Worm (Caenorhabditis elegans) whole organism, late embryonic: Measurements from ENCODE around the gene C06C3.12.

Experiments
- C08G9.2 ChIP-seq: sonication (generic microtip); optimal IDR thresholded peaks from 2 replicates; lab custom pipeline; 2016; ENCODE audit warnings: mild to moderate bottlenecking, missing genetic modification characterization, moderate library complexity, missing compliant biosample characterization
- C38D4.7 ChIP-seq: fragments of 200-800 bp; sonication (Bioruptor generic); optimal IDR thresholded peaks from 2 replicates; lab custom pipeline; 2018; ENCODE audit warnings: mild to moderate bottlenecking, missing genetic modification characterization, moderate library complexity, missing compliant biosample characterization
- F13H6.1 ChIP-seq: sonication (generic microtip); optimal IDR thresholded peaks from 2 replicates; lab custom pipeline; 2016; ENCODE audit warnings: missing genetic modification characterization, missing compliant biosample characterization
- K02D7.2 ChIP-seq: sonication (generic microtip); optimal IDR thresholded peaks from 2 replicates; lab custom pipeline; 2017; ENCODE audit warnings: mild to moderate bottlenecking, missing genetic modification characterization, missing compliant biosample characterization
- T23F11.4 ChIP-seq: fragments of 200-800 bp; sonication (Bioruptor generic); optimal IDR thresholded peaks from 2 replicates; lab custom pipeline; 2018; ENCODE audit warnings: mild to moderate bottlenecking, missing genetic modification characterization, missing compliant biosample characterization
- ahr-1 ChIP-seq: sonication (generic microtip); optimal IDR thresholded peaks from 2 replicates; lab custom pipeline; 2016; ENCODE audit warnings: missing genetic modification characterization, missing compliant biosample characterization
- ceh-18 ChIP-seq: sonication (generic microtip); optimal IDR thresholded peaks from 2 replicates; lab custom pipeline; 2016; ENCODE audit warnings: missing genetic modification characterization, missing compliant biosample characterization
- ceh-2 ChIP-seq: sonication (generic microtip); optimal IDR thresholded peaks from 2 replicates; lab custom pipeline; 2016; ENCODE audit warnings: missing genotype, missing genetic modification characterization, missing compliant biosample characterization
- ceh-22 ChIP-seq: sonication (generic microtip); optimal IDR thresholded peaks from 2 replicates; lab custom pipeline; 2017; ENCODE audit warnings: missing biosample characterization, missing genetic modification characterization
- ceh-34 ChIP-seq: sonication (generic microtip); optimal IDR thresholded peaks from 2 replicates; lab custom pipeline; 2016; ENCODE audit warnings: mild to moderate bottlenecking, missing genetic modification characterization, missing compliant biosample characterization
- ceh-6 ChIP-seq: fragments of 200-800 bp; sonication (Bioruptor generic); optimal IDR thresholded peaks from 2 replicates; lab custom pipeline; 2018; ENCODE audit warnings: mild to moderate bottlenecking, missing genetic modification characterization, missing compliant biosample characterization
- ceh-9 ChIP-seq: sonication (generic microtip); optimal IDR thresholded peaks from 2 replicates; lab custom pipeline; 2016; ENCODE audit warnings: mild to moderate bottlenecking, missing genetic modification characterization, inconsistent platforms, missing compliant biosample characterization
- dve-1 ChIP-seq: sonication (generic microtip); optimal IDR thresholded peaks from 2 replicates; lab custom pipeline; 2017; ENCODE audit warnings: antibody characterized with exemption, mild to moderate bottlenecking, missing genetic modification characterization, missing compliant biosample characterization
- elt-4 ChIP-seq: sonication (generic microtip); optimal IDR thresholded peaks from 2 replicates; lab custom pipeline; 2016; ENCODE audit warnings: missing genetic modification characterization, missing compliant biosample characterization
- ets-4 ChIP-seq: sonication (generic microtip); optimal IDR thresholded peaks from 2 replicates; lab custom pipeline; 2016; ENCODE audit warnings: missing genetic modification characterization, missing compliant biosample characterization
- eyg-1 ChIP-seq: sonication (generic microtip); optimal IDR thresholded peaks from 2 replicates; lab custom pipeline; 2016; ENCODE audit warnings: missing genotype, missing genetic modification characterization, missing compliant biosample characterization
- fkh-10 ChIP-seq: fragments of 150-350 bp; optimal IDR thresholded peaks from 2 replicates; lab custom pipeline; 2014; ENCODE audit warnings: missing biosample characterization, missing genetic modification reagents, missing genetic modification characterization
- fkh-6 ChIP-seq: sonication (generic microtip); optimal IDR thresholded peaks from 2 replicates; lab custom pipeline; 2016; ENCODE audit warnings: missing genetic modification characterization, missing compliant biosample characterization
- gmeb-2 ChIP-seq: sonication (generic microtip); optimal IDR thresholded peaks from 2 replicates; lab custom pipeline; 2016; ENCODE audit warnings: missing genetic modification characterization, inconsistent platforms, missing compliant biosample characterization
- hlh-30 ChIP-seq: sonication (generic microtip); optimal IDR thresholded peaks from 2 replicates; lab custom pipeline; 2017; ENCODE audit warnings: antibody characterized with exemption, missing genetic modification characterization, missing compliant biosample characterization; ENCODE audit not compliant: insufficient read depth
- hlh-6 ChIP-seq: sonication (generic microtip); optimal IDR thresholded peaks from 2 replicates; lab custom pipeline; 2016; ENCODE audit warnings: missing genotype, missing genetic modification characterization, missing compliant biosample characterization
- hlh-8 ChIP-seq: sonication (generic microtip); optimal IDR thresholded peaks from 2 replicates; lab custom pipeline; 2016; ENCODE audit warnings: missing genotype, missing genetic modification characterization, missing compliant biosample characterization
- lim-6 ChIP-seq: sonication (generic microtip); optimal IDR thresholded peaks from 2 replicates; lab custom pipeline; 2016; ENCODE audit warnings: missing genetic modification characterization, missing compliant biosample characterization
- lin-11 ChIP-seq: fragments of 200-800 bp; sonication (Bioruptor generic); optimal IDR thresholded peaks from 2 replicates; lab custom pipeline; 2018; ENCODE audit warnings: mild to moderate bottlenecking, missing genetic modification characterization, missing compliant biosample characterization
- madf-2 ChIP-seq: sonication (generic microtip); optimal IDR thresholded peaks from 2 replicates; lab custom pipeline; 2017; ENCODE audit warnings: missing genetic modification characterization, missing compliant biosample characterization
- mec-3 ChIP-seq: sonication (generic microtip); optimal IDR thresholded peaks from 2 replicates; lab custom pipeline; 2016; ENCODE audit warnings: borderline replicate concordance, missing genetic modification characterization, missing compliant biosample characterization
- nfya-1 ChIP-seq: sonication (generic microtip); optimal IDR thresholded peaks from 2 replicates; lab custom pipeline; 2017; ENCODE audit warnings: missing genetic modification characterization, mild to moderate bottlenecking, missing compliant biosample characterization, antibody characterized with exemption, moderate library complexity
- nhr-11 ChIP-seq: fragments of 150-350 bp; optimal IDR thresholded peaks from 2 replicates; lab custom pipeline; 2014; ENCODE audit warnings: missing biosample characterization, missing genetic modification characterization
- npax-4 ChIP-seq: sonication (generic microtip); optimal IDR thresholded peaks from 2 replicates; lab custom pipeline; 2016; ENCODE audit warnings: missing genetic modification characterization, missing compliant biosample characterization
- pag-3 ChIP-seq: sonication (generic microtip); optimal IDR thresholded peaks from 2 replicates; lab custom pipeline; 2016; ENCODE audit warnings: missing compliant biosample characterization, missing genetic modification characterization, borderline replicate concordance
- pax-1 ChIP-seq: fragments of 150-350 bp; optimal IDR thresholded peaks from 2 replicates; lab custom pipeline; 2014; ENCODE audit warnings: missing biosample characterization, missing genetic modification characterization
- pha-2 ChIP-seq: sonication (generic microtip); optimal IDR thresholded peaks from 2 replicates; lab custom pipeline; 2017; ENCODE audit warnings: mild to moderate bottlenecking, missing genetic modification characterization, missing compliant biosample characterization
- ref-2 ChIP-seq: sonication (generic microtip); optimal IDR thresholded peaks from 2 replicates; lab custom pipeline; 2016; ENCODE audit warnings: missing genetic modification characterization, missing compliant biosample characterization
- rnt-1 ChIP-seq: sonication (generic microtip); optimal IDR thresholded peaks from 2 replicates; lab custom pipeline; 2016; ENCODE audit warnings: missing genetic modification characterization, missing compliant biosample characterization
- sdc-2 ChIP-seq: sonication (generic microtip); optimal IDR thresholded peaks from 2 replicates; lab custom pipeline; 2016; ENCODE audit warnings: missing genotype, missing genetic modification characterization, missing compliant biosample characterization
- sox-2 ChIP-seq: fragments of 200-800 bp; sonication (Bioruptor generic); IDR thresholded peaks from 2 replicates; pipeline ENCODE4 v1.3.6; 2022; ENCODE audit warnings: missing genetic modification reagents, missing genetic modification characterization, missing compliant biosample characterization
- tbx-2 ChIP-seq: sonication (generic microtip); optimal IDR thresholded peaks from 2 replicates; lab custom pipeline; 2016; ENCODE audit warnings: missing genetic modification characterization, missing compliant biosample characterization
- tbx-7 ChIP-seq: sonication (generic microtip); optimal IDR thresholded peaks from 2 replicates; lab custom pipeline; 2016; ENCODE audit warnings: missing genotype, missing genetic modification characterization, missing compliant biosample characterization
- unc-3 ChIP-seq, 2 experiments: fragments of 200-800 bp in 1 of 2; sonication (Bioruptor generic) in 1 of 2; sonication (generic microtip) in 1 of 2; conservative IDR thresholded peaks in 1 of 2; optimal IDR thresholded peaks in 1 of 2; 2 replicates each; pipeline versions ENCODE4 v1.3.6 to Lab custom; 2016 to 2022; ENCODE audit warnings: missing compliant biosample characterization in 2 of 2, missing genetic modification characterization in 2 of 2, missing genetic modification reagents in 1 of 2
- unc-42 ChIP-seq: sonication (generic microtip); optimal IDR thresholded peaks from 2 replicates; lab custom pipeline; 2016; ENCODE audit warnings: missing genotype, missing genetic modification characterization, missing compliant biosample characterization
- unc-86 ChIP-seq: sonication (generic microtip); optimal IDR thresholded peaks from 2 replicates; lab custom pipeline; 2016; ENCODE audit warnings: missing genetic modification characterization, missing compliant biosample characterization

C06C3.12 gene

ce11 chrII:9343955-9344354 is 31.0 kb upstream of the C06C3.12 start:
- no peak for TF ChIP-seq ceh-22
- TF ChIP-seq ets-4 = no peak
- no peak for TF ChIP-seq rnt-1
- TF ChIP-seq T23F11.4 (GFP tag; lab: Kevin White, UChicago) = no peak
- TF ChIP-seq eyg-1 (tag; lab: Kevin White, UChicago) = no peak
- no peak for TF ChIP-seq lin-11 (tag; lab: Kevin White, UChicago)
- TF ChIP-seq K02D7.2 (tag; lab: Kevin White, UChicago) = no peak
- no peak for TF ChIP-seq elt-4
- no peak for TF ChIP-seq ceh-18
- TF ChIP-seq pag-3 (tag; lab: Kevin White, UChicago) = no peak
- TF ChIP-seq tbx-2 (tag; lab: Kevin White, UChicago) = no peak
- no peak for TF ChIP-seq tbx-7 (tag; lab: Kevin White, UChicago)
- TF ChIP-seq hlh-8 (tag; lab: Kevin White, UChicago) = no peak
- TF ChIP-seq madf-2 (tag; lab: Kevin White, UChicago) = no peak
- no peak for TF ChIP-seq pha-2 (tag; lab: Kevin White, UChicago)
- TF ChIP-seq F13H6.1 = no peak
- TF ChIP-seq pax-1 = no peak
- no peak for TF ChIP-seq ahr-1 (tag; lab: Kevin White, UChicago)
- TF ChIP-seq hlh-30 (tag; lab: Kevin White, UChicago) = no peak
- no peak for TF ChIP-seq unc-3 (GFP tag; conservative IDR thresholded peaks at IDR 0.05; lab: Robert Waterston, UW)
- TF ChIP-seq unc-3 (tag; optimal IDR thresholded peaks at IDR 0.05; lab: Kevin White, UChicago) = no peak

- TF ChIP-seq C08G9.2 (tag; lab: Kevin White, UChicago) (no peak), ceh-6 (no peak), hlh-8 (tag; lab: Kevin White, UChicago) (no peak), ceh-9 (tag; lab: Kevin White, UChicago) (no peak), madf-2 (tag; lab: Kevin White, UChicago) (no peak), lim-6 (tag; lab: Kevin White, UChicago) (no peak), mec-3 (no peak), hlh-6 (tag; lab: Kevin White, UChicago) (no peak), fkh-10 (GFP tag; lab: Kevin White, UChicago) (no peak), unc-3 (GFP tag; conservative IDR thresholded peaks at IDR 0.05; lab: Robert Waterston, UW) (no peak), unc-3 (tag; optimal IDR thresholded peaks at IDR 0.05; lab: Kevin White, UChicago) (no peak), ets-4 (no peak), lin-11 (tag; lab: Kevin White, UChicago) (no peak), rnt-1 (no peak), ceh-34 (tag; lab: Kevin White, UChicago) (no peak), unc-42 (tag; lab: Kevin White, UChicago) (no peak), ceh-2 (tag; lab: Kevin White, UChicago) (no peak), nhr-11 (tag; lab: Kevin White, UChicago) (no peak)
- TF ChIP-seq, all 69 proteins: peak for 0
Measured at ce11 chrII:9345116-9345515, 29.8 kb upstream of the C06C3.12 start.

DNA sequence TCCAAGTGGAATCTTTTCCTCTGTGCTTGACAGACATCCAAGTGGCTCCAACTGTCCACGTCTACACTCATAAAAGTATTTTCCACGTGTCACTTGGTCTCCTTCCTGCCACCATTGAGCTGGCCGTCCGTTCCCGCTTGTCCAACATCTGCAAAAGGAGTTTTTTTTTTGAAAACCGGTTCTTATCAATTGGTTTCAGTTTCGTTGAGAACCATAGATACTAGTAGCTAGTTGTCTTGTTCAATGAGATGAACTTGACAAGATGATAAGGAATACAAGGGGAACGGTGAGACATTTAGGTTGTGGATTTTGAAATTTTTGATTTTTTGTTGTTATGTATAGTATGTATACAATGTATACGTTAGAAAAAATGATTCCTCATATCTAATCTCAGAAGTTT is 29.1 kb upstream of the C06C3.12 start:
- TF ChIP-seq gmeb-2 (tag; lab: Kevin White, UChicago) = no peak
- no peak for TF ChIP-seq K02D7.2 (tag; lab: Kevin White, UChicago)
- TF ChIP-seq pag-3 (tag; lab: Kevin White, UChicago) = no peak
- no peak for TF ChIP-seq nfya-1 (tag; lab: Kevin White, UChicago)
- no peak for TF ChIP-seq ref-2 (tag; lab: Kevin White, UChicago)
- TF ChIP-seq unc-86 = no peak
- no peak for TF ChIP-seq npax-4 (tag; lab: Kevin White, UChicago)

DNA sequence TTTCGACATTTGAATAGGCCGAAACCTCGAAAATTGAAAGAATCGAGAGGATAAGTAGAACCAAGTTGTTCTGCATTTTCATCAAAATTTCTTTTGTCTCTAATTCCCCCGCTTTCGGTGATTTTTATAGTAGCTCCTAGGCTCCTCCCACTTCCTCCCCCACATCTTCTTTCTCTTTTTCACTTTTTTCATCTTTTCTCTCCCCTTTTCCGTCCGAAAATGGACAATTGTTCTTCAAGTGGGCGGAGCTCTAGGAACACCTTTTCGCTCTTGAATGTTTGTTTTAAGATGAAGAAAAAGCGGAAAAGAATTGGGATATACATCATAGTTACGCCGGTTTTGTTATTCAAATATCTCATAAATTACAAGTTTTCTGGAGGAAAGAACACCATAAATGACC is 28.4 kb upstream of the C06C3.12 start, which contains the start of gene F42A8.1:
F42A8.1 (minus strand) TSS at position 101 of the 400 bp plus-strand sequence.
- TF ChIP-seq npax-4 (tag; lab: Kevin White, UChicago) = no peak
- no peak for TF ChIP-seq C38D4.7
- no peak for TF ChIP-seq sox-2 (GFP tag; lab: Robert Waterston, UW)
- no peak for TF ChIP-seq dve-1 (tag; lab: Kevin White, UChicago)
- TF ChIP-seq fkh-6 (tag; lab: Kevin White, UChicago) = no peak
- TF ChIP-seq sdc-2 = no peak
- no peak for TF ChIP-seq nhr-11 (tag; lab: Kevin White, UChicago)
- no peak for TF ChIP-seq pax-1
- TF ChIP-seq madf-2 (tag; lab: Kevin White, UChicago) = no peak
- TF ChIP-seq tbx-7 (tag; lab: Kevin White, UChicago) = no peak
- TF ChIP-seq ets-4 = no peak
